Worm (Caenorhabditis elegans) whole organism, late embryonic: Measurements from ENCODE around the gene ptr-20.

ENCODE experiments used
- K02D7.2 ChIP-seq: sonication (generic microtip); optimal IDR thresholded peaks from 2 replicates; lab custom pipeline; 2017; ENCODE audit warnings: mild to moderate bottlenecking, missing genetic modification characterization, missing compliant biosample characterization
- K09A11.1 ChIP-seq: sonication (generic microtip); optimal IDR thresholded peaks from 2 replicates; lab custom pipeline; 2017; ENCODE audit warnings: antibody characterized with exemption, mild to moderate bottlenecking, missing genetic modification characterization, missing compliant biosample characterization; ENCODE audit not compliant: insufficient read depth
- Y22D7AL.16 ChIP-seq: sonication (generic microtip); optimal IDR thresholded peaks from 2 replicates; lab custom pipeline; 2016; ENCODE audit warnings: missing genetic modification characterization, missing compliant biosample characterization
- ahr-1 ChIP-seq: sonication (generic microtip); optimal IDR thresholded peaks from 2 replicates; lab custom pipeline; 2016; ENCODE audit warnings: missing genetic modification characterization, missing compliant biosample characterization
- ceh-14 ChIP-seq: sonication (generic microtip); optimal IDR thresholded peaks from 2 replicates; lab custom pipeline; 2016; ENCODE audit warnings: missing genotype, missing genetic modification characterization, missing compliant biosample characterization
- ceh-18 ChIP-seq: sonication (generic microtip); optimal IDR thresholded peaks from 2 replicates; lab custom pipeline; 2016; ENCODE audit warnings: missing genetic modification characterization, missing compliant biosample characterization
- ceh-19 ChIP-seq: fragments of 200-800 bp; sonication (Bioruptor generic); optimal IDR thresholded peaks from 2 replicates; lab custom pipeline; 2018; ENCODE audit warnings: mild to moderate bottlenecking, missing genetic modification characterization, missing compliant biosample characterization
- ceh-22 ChIP-seq: sonication (generic microtip); optimal IDR thresholded peaks from 2 replicates; lab custom pipeline; 2017; ENCODE audit warnings: missing biosample characterization, missing genetic modification characterization
- ceh-24 ChIP-seq: sonication (generic microtip); optimal IDR thresholded peaks from 2 replicates; lab custom pipeline; 2016; ENCODE audit warnings: mild to moderate bottlenecking, missing genetic modification characterization, missing compliant biosample characterization
- ceh-31 ChIP-seq: sonication (generic microtip); optimal IDR thresholded peaks from 2 replicates; lab custom pipeline; 2016; ENCODE audit warnings: missing genetic modification characterization, missing compliant biosample characterization
- ceh-45 ChIP-seq: fragments of 200-800 bp; sonication (Bioruptor generic); IDR thresholded peaks from 2 replicates; pipeline ENCODE4 v1.3.6; 2022; ENCODE audit warnings: missing genetic modification reagents, missing genetic modification characterization, missing compliant biosample characterization
- ceh-48 ChIP-seq: sonication (generic microtip); optimal IDR thresholded peaks from 2 replicates; lab custom pipeline; 2016; ENCODE audit warnings: missing genetic modification characterization, inconsistent platforms, missing compliant biosample characterization
- dmd-4 ChIP-seq: sonication (generic microtip); optimal IDR thresholded peaks from 2 replicates; lab custom pipeline; 2016; ENCODE audit warnings: borderline replicate concordance, missing genetic modification characterization, missing compliant biosample characterization
- elt-4 ChIP-seq: sonication (generic microtip); optimal IDR thresholded peaks from 2 replicates; lab custom pipeline; 2016; ENCODE audit warnings: missing genetic modification characterization, missing compliant biosample characterization
- fax-1 ChIP-seq: sonication (generic microtip); optimal IDR thresholded peaks from 2 replicates; lab custom pipeline; 2016; ENCODE audit warnings: missing genotype, missing genetic modification characterization, missing compliant biosample characterization
- hlh-13 ChIP-seq: fragments of 200-800 bp; sonication (Bioruptor generic); optimal IDR thresholded peaks from 2 replicates; lab custom pipeline; 2018; ENCODE audit warnings: mild to moderate bottlenecking, missing genetic modification characterization, missing compliant biosample characterization
- hlh-30 ChIP-seq: sonication (generic microtip); optimal IDR thresholded peaks from 2 replicates; lab custom pipeline; 2017; ENCODE audit warnings: antibody characterized with exemption, missing genetic modification characterization, missing compliant biosample characterization; ENCODE audit not compliant: insufficient read depth
- lim-6 ChIP-seq: sonication (generic microtip); optimal IDR thresholded peaks from 2 replicates; lab custom pipeline; 2016; ENCODE audit warnings: missing genetic modification characterization, missing compliant biosample characterization
- nfya-1 ChIP-seq: sonication (generic microtip); optimal IDR thresholded peaks from 2 replicates; lab custom pipeline; 2017; ENCODE audit warnings: missing genetic modification characterization, mild to moderate bottlenecking, missing compliant biosample characterization, antibody characterized with exemption, moderate library complexity
- nhr-232 ChIP-seq: sonication (generic microtip); optimal IDR thresholded peaks from 2 replicates; lab custom pipeline; 2016; ENCODE audit warnings: missing genetic modification characterization, missing compliant biosample characterization
- odd-2 ChIP-seq: sonication (generic microtip); optimal IDR thresholded peaks from 2 replicates; lab custom pipeline; 2017; ENCODE audit warnings: antibody characterized with exemption, mild to moderate bottlenecking, missing genetic modification characterization, missing compliant biosample characterization
- pax-1 ChIP-seq: fragments of 150-350 bp; optimal IDR thresholded peaks from 2 replicates; lab custom pipeline; 2014; ENCODE audit warnings: missing biosample characterization, missing genetic modification characterization
- pha-2 ChIP-seq: sonication (generic microtip); optimal IDR thresholded peaks from 2 replicates; lab custom pipeline; 2017; ENCODE audit warnings: mild to moderate bottlenecking, missing genetic modification characterization, missing compliant biosample characterization
- pha-4 ChIP-seq: fragments of 150-350 bp; optimal IDR thresholded peaks from 2 replicates; lab custom pipeline; 2018; ENCODE audit warnings: missing biosample characterization, missing genetic modification reagents, missing genetic modification characterization
- ref-2 ChIP-seq: sonication (generic microtip); optimal IDR thresholded peaks from 2 replicates; lab custom pipeline; 2016; ENCODE audit warnings: missing genetic modification characterization, missing compliant biosample characterization
- rnt-1 ChIP-seq: sonication (generic microtip); optimal IDR thresholded peaks from 2 replicates; lab custom pipeline; 2016; ENCODE audit warnings: missing genetic modification characterization, missing compliant biosample characterization
- sdc-2 ChIP-seq: sonication (generic microtip); optimal IDR thresholded peaks from 2 replicates; lab custom pipeline; 2016; ENCODE audit warnings: missing genotype, missing genetic modification characterization, missing compliant biosample characterization
- sox-2 ChIP-seq: fragments of 200-800 bp; sonication (Bioruptor generic); IDR thresholded peaks from 2 replicates; pipeline ENCODE4 v1.3.6; 2022; ENCODE audit warnings: missing genetic modification reagents, missing genetic modification characterization, missing compliant biosample characterization
- syd-9 ChIP-seq: sonication (generic microtip); optimal IDR thresholded peaks from 2 replicates; lab custom pipeline; 2016; ENCODE audit warnings: mild to moderate bottlenecking, missing genetic modification characterization, moderate library complexity, missing compliant biosample characterization
- ttx-3 ChIP-seq: sonication (generic microtip); optimal IDR thresholded peaks from 2 replicates; lab custom pipeline; 2016; ENCODE audit warnings: missing genetic modification reagents, missing genetic modification characterization, missing compliant biosample characterization
- unc-42 ChIP-seq: sonication (generic microtip); optimal IDR thresholded peaks from 2 replicates; lab custom pipeline; 2016; ENCODE audit warnings: missing genotype, missing genetic modification characterization, missing compliant biosample characterization
- unc-86 ChIP-seq: sonication (generic microtip); optimal IDR thresholded peaks from 2 replicates; lab custom pipeline; 2016; ENCODE audit warnings: missing genetic modification characterization, missing compliant biosample characterization

The ptr-20 gene

DNA sequence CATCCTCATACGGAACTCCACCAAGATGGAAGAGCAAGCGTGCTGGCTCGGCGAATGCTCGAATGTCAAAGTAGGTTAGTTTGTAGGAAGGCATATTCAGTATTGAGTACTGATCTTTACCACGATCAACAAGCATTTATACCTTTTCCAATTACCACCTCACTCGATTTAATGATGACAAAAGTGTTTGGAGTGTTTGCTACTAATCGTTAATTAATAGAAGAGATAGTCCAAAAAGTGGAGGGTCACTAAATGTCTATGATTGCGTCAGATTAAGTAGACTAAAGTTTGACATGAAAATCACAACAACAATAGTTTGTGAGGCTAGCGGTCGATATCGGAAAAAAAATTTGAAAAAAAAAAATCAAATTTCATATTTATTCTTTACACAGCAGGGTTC lies 25.2 kb downstream of the ptr-20 start, which contains the start of gene gst-34:
TSS of gene gst-34 (minus strand) at position 101 of the 400 bp plus-strand sequence.
- TF ChIP-seq lim-6 (tag; lab: Kevin White, UChicago), result no peak
- no peak for TF ChIP-seq ceh-24 (tag; lab: Kevin White, UChicago)
- no peak for TF ChIP-seq pha-2 (tag; lab: Kevin White, UChicago)
- TF ChIP-seq syd-9 (tag; lab: Kevin White, UChicago), result no peak
- no peak for TF ChIP-seq ceh-14 (tag; lab: Kevin White, UChicago)
- no peak for TF ChIP-seq pax-1 (tag; lab: Kevin White, UChicago)
- no peak for TF ChIP-seq ttx-3 (tag; lab: Kevin White, UChicago)
- TF ChIP-seq sox-2 (GFP tag; lab: Robert Waterston, UW), result no peak
- TF ChIP-seq ceh-31 (tag; lab: Kevin White, UChicago), result no peak
- TF ChIP-seq pha-4 (tag; lab: Kevin White, UChicago), result no peak
- TF ChIP-seq Y22D7AL.16, result no peak
- no peak for TF ChIP-seq rnt-1 (tag; lab: Kevin White, UChicago)
- TF ChIP-seq, all 69 proteins: peak for 0

DNA sequence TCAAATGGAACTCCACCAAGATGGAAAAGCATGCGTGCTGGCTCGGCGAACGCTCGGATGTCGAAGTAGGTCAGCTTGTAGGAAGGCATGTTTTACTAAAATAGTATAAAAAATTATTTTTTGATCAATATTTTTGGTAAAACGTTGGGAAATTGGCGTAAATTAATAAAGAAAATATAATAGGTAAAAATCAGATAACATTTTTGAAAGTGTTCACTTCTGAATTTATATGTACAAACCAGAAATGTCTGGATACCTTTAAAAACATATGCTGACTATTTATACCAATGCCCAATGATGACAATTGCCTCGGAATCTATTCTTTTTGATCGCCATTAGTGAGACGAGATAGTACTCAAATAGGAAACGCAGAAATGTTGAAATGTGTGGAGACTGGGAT lies 27.3 kb downstream of the ptr-20 start, which contains the start of gene gst-35:
TSS of gene gst-35 (minus strand) at position 101 of the 400 bp plus-strand sequence.
- TF ChIP-seq ceh-22 (tag; lab: Kevin White, UChicago) (no peak), unc-86 (tag; lab: Kevin White, UChicago) (no peak), odd-2 (tag; lab: Kevin White, UChicago) (no peak), sdc-2 (tag; lab: Kevin White, UChicago) (no peak), lim-6 (tag; lab: Kevin White, UChicago) (no peak)

DNA sequence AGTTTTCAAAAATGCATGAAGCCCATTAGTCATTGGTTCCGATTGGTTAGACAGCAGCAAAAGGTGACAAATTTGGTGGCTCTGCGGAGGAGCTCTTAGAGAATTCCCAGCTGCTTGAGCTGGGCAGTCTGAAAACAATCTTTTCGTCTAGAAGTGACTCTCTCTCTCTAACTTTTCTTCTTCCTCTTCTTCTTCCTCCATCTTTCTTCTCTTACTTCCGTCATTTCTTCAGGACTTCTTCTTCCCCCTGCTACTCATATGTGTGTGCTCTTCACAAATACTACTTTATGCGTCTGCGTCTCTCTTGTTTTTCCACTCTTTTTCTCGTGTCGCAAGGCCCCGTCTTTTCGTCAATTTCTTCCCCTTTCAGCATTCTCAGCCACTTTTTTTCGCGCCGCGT lies 32.0 kb downstream of the ptr-20 start:
- TF ChIP-seq ceh-22 (tag; lab: Kevin White, UChicago) (no peak), nfya-1 (tag; lab: Kevin White, UChicago) (peak; percentile 6), ceh-31 (tag; lab: Kevin White, UChicago) (peak; percentile 15), ceh-14 (tag; lab: Kevin White, UChicago) (no peak), unc-42 (tag; lab: Kevin White, UChicago) (peak; percentile 60)

DNA sequence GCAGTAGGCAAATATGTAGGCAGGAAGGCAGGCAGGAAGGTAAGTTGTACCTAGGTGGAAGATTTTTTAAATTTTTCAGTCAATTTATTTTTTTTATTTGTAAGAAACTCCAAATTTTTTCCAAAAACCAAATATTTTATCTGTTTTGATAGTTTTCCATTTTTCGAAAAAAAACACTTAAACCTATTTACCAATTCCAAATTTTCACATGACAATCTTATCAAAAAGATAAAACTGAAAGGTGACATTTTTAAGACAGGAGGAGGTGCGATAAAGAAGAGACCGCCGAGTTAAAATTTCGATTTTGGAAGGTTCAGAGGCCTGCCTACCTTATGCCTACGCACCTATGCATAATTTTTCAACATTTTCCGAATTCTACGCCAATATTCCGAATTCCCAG lies 33.0 kb downstream of the ptr-20 start:
- TF ChIP-seq K09A11.1 (tag; lab: Kevin White, UChicago) (no peak), ref-2 (no peak), ahr-1 (tag; lab: Kevin White, UChicago) (no peak), fax-1 (no peak), K02D7.2 (no peak), elt-4 (tag; lab: Kevin White, UChicago) (no peak), hlh-13 (GFP tag; lab: Kevin White, UChicago) (no peak), sdc-2 (tag; lab: Kevin White, UChicago) (no peak), ceh-19 (GFP tag; lab: Kevin White, UChicago) (no peak), ceh-45 (GFP tag; lab: Robert Waterston, UW) (no peak), odd-2 (tag; lab: Kevin White, UChicago) (no peak), nhr-232 (tag; lab: Kevin White, UChicago) (no peak), ceh-14 (tag; lab: Kevin White, UChicago) (no peak), ceh-24 (tag; lab: Kevin White, UChicago) (no peak), hlh-30 (no peak), dmd-4 (tag; lab: Kevin White, UChicago) (no peak)

DNA sequence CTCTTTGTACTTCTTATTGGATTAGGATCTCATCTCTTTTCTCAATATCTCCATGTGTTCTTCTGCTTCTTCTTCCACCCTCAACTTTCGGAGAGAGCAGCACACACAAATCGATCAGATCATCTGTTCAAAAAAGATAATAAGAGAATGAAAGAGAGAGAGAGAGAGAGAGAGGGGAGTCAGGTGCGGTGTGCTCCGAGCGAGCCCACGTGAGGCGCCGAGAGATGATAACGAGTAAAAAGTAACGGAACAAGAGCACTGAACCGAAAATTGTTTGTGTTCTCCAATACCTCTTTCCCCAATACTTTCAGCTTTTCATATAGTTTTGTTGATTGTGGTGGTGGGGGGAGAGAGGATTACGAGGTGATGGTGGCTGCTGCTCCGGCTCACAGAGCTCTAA lies 36.0 kb downstream of the ptr-20 start:
- TF ChIP-seq ceh-18 (tag; lab: Kevin White, UChicago) (peak; percentile 63), hlh-30 (peak; percentile 36), nhr-232 (tag; lab: Kevin White, UChicago) (no peak), ceh-48 (tag; lab: Kevin White, UChicago) (no peak)
